Worm (Caenorhabditis elegans) whole organism, late embryonic: Measurements from ENCODE around the gene T02H6.7.
A peak's percentile ranks its signal among the peaks of the same experiment; 100 is the strongest.
"Not testable (repeated sequence)": the region's sequence is repeated elsewhere in the genome, so short reads cannot be mapped to it uniquely, and the experiment has no call there.

Source experiments
- Y22D7AL.16 ChIP-seq: sonication (generic microtip); optimal IDR thresholded peaks from 2 replicates; lab custom pipeline; 2016; ENCODE audit warnings: missing genetic modification characterization, missing compliant biosample characterization
- ahr-1 ChIP-seq: sonication (generic microtip); optimal IDR thresholded peaks from 2 replicates; lab custom pipeline; 2016; ENCODE audit warnings: missing genetic modification characterization, missing compliant biosample characterization
- ama-1 ChIP-seq: fragments of 150-350 bp; optimal IDR thresholded peaks from 2 replicates; lab custom pipeline; 2014
- ceh-18 ChIP-seq: sonication (generic microtip); optimal IDR thresholded peaks from 2 replicates; lab custom pipeline; 2016; ENCODE audit warnings: missing genetic modification characterization, missing compliant biosample characterization
- ceh-19 ChIP-seq: fragments of 200-800 bp; sonication (Bioruptor generic); optimal IDR thresholded peaks from 2 replicates; lab custom pipeline; 2018; ENCODE audit warnings: mild to moderate bottlenecking, missing genetic modification characterization, missing compliant biosample characterization
- ceh-22 ChIP-seq: sonication (generic microtip); optimal IDR thresholded peaks from 2 replicates; lab custom pipeline; 2017; ENCODE audit warnings: missing biosample characterization, missing genetic modification characterization
- ceh-31 ChIP-seq: sonication (generic microtip); optimal IDR thresholded peaks from 2 replicates; lab custom pipeline; 2016; ENCODE audit warnings: missing genetic modification characterization, missing compliant biosample characterization
- ceh-34 ChIP-seq: sonication (generic microtip); optimal IDR thresholded peaks from 2 replicates; lab custom pipeline; 2016; ENCODE audit warnings: mild to moderate bottlenecking, missing genetic modification characterization, missing compliant biosample characterization
- ceh-6 ChIP-seq: fragments of 200-800 bp; sonication (Bioruptor generic); optimal IDR thresholded peaks from 2 replicates; lab custom pipeline; 2018; ENCODE audit warnings: mild to moderate bottlenecking, missing genetic modification characterization, missing compliant biosample characterization
- che-1 ChIP-seq: sonication (generic microtip); optimal IDR thresholded peaks from 2 replicates; lab custom pipeline; 2016; ENCODE audit warnings: mild to moderate bottlenecking, missing genetic modification characterization, missing compliant biosample characterization
- dmd-4 ChIP-seq: sonication (generic microtip); optimal IDR thresholded peaks from 2 replicates; lab custom pipeline; 2016; ENCODE audit warnings: borderline replicate concordance, missing genetic modification characterization, missing compliant biosample characterization
- dve-1 ChIP-seq: sonication (generic microtip); optimal IDR thresholded peaks from 2 replicates; lab custom pipeline; 2017; ENCODE audit warnings: antibody characterized with exemption, mild to moderate bottlenecking, missing genetic modification characterization, missing compliant biosample characterization
- elt-2 ChIP-seq: sonication (generic microtip); optimal IDR thresholded peaks from 2 replicates; lab custom pipeline; 2016; ENCODE audit warnings: missing genetic modification reagents, missing genetic modification characterization, missing compliant biosample characterization
- ets-4 ChIP-seq: sonication (generic microtip); optimal IDR thresholded peaks from 2 replicates; lab custom pipeline; 2016; ENCODE audit warnings: missing genetic modification characterization, missing compliant biosample characterization
- eyg-1 ChIP-seq: sonication (generic microtip); optimal IDR thresholded peaks from 2 replicates; lab custom pipeline; 2016; ENCODE audit warnings: missing genotype, missing genetic modification characterization, missing compliant biosample characterization
- fax-1 ChIP-seq: sonication (generic microtip); optimal IDR thresholded peaks from 2 replicates; lab custom pipeline; 2016; ENCODE audit warnings: missing genotype, missing genetic modification characterization, missing compliant biosample characterization
- hlh-13 ChIP-seq: fragments of 200-800 bp; sonication (Bioruptor generic); optimal IDR thresholded peaks from 2 replicates; lab custom pipeline; 2018; ENCODE audit warnings: mild to moderate bottlenecking, missing genetic modification characterization, missing compliant biosample characterization
- hlh-30 ChIP-seq: sonication (generic microtip); optimal IDR thresholded peaks from 2 replicates; lab custom pipeline; 2017; ENCODE audit warnings: antibody characterized with exemption, missing genetic modification characterization, missing compliant biosample characterization; ENCODE audit not compliant: insufficient read depth
- hlh-8 ChIP-seq: sonication (generic microtip); optimal IDR thresholded peaks from 2 replicates; lab custom pipeline; 2016; ENCODE audit warnings: missing genotype, missing genetic modification characterization, missing compliant biosample characterization
- madf-2 ChIP-seq: sonication (generic microtip); optimal IDR thresholded peaks from 2 replicates; lab custom pipeline; 2017; ENCODE audit warnings: missing genetic modification characterization, missing compliant biosample characterization
- nfya-1 ChIP-seq: sonication (generic microtip); optimal IDR thresholded peaks from 2 replicates; lab custom pipeline; 2017; ENCODE audit warnings: missing genetic modification characterization, mild to moderate bottlenecking, missing compliant biosample characterization, antibody characterized with exemption, moderate library complexity
- nhr-11 ChIP-seq: fragments of 150-350 bp; optimal IDR thresholded peaks from 2 replicates; lab custom pipeline; 2014; ENCODE audit warnings: missing biosample characterization, missing genetic modification characterization
- nhr-232 ChIP-seq: sonication (generic microtip); optimal IDR thresholded peaks from 2 replicates; lab custom pipeline; 2016; ENCODE audit warnings: missing genetic modification characterization, missing compliant biosample characterization
- odd-2 ChIP-seq: sonication (generic microtip); optimal IDR thresholded peaks from 2 replicates; lab custom pipeline; 2017; ENCODE audit warnings: antibody characterized with exemption, mild to moderate bottlenecking, missing genetic modification characterization, missing compliant biosample characterization
- pag-3 ChIP-seq: sonication (generic microtip); optimal IDR thresholded peaks from 2 replicates; lab custom pipeline; 2016; ENCODE audit warnings: missing compliant biosample characterization, missing genetic modification characterization, borderline replicate concordance
- pat-9 ChIP-seq: fragments of 200-800 bp; sonication (Bioruptor generic); optimal IDR thresholded peaks from 2 replicates; lab custom pipeline; 2018; ENCODE audit warnings: mild to moderate bottlenecking, missing genetic modification characterization, moderate library complexity, missing compliant biosample characterization
- pha-2 ChIP-seq: sonication (generic microtip); optimal IDR thresholded peaks from 2 replicates; lab custom pipeline; 2017; ENCODE audit warnings: mild to moderate bottlenecking, missing genetic modification characterization, missing compliant biosample characterization
- pha-4 ChIP-seq: fragments of 150-350 bp; optimal IDR thresholded peaks from 2 replicates; lab custom pipeline; 2018; ENCODE audit warnings: missing biosample characterization, missing genetic modification reagents, missing genetic modification characterization
- pqm-1 ChIP-seq: sonication (generic microtip); optimal IDR thresholded peaks from 2 replicates; lab custom pipeline; 2016; ENCODE audit warnings: missing genetic modification characterization, missing compliant biosample characterization
- rnt-1 ChIP-seq: sonication (generic microtip); optimal IDR thresholded peaks from 2 replicates; lab custom pipeline; 2016; ENCODE audit warnings: missing genetic modification characterization, missing compliant biosample characterization
- sdc-2 ChIP-seq: sonication (generic microtip); optimal IDR thresholded peaks from 2 replicates; lab custom pipeline; 2016; ENCODE audit warnings: missing genotype, missing genetic modification characterization, missing compliant biosample characterization
- sox-2 ChIP-seq: fragments of 200-800 bp; sonication (Bioruptor generic); IDR thresholded peaks from 2 replicates; pipeline ENCODE4 v1.3.6; 2022; ENCODE audit warnings: missing genetic modification reagents, missing genetic modification characterization, missing compliant biosample characterization
- syd-9 ChIP-seq: sonication (generic microtip); optimal IDR thresholded peaks from 2 replicates; lab custom pipeline; 2016; ENCODE audit warnings: mild to moderate bottlenecking, missing genetic modification characterization, moderate library complexity, missing compliant biosample characterization
- tbx-7 ChIP-seq: sonication (generic microtip); optimal IDR thresholded peaks from 2 replicates; lab custom pipeline; 2016; ENCODE audit warnings: missing genotype, missing genetic modification characterization, missing compliant biosample characterization
- ttx-3 ChIP-seq: sonication (generic microtip); optimal IDR thresholded peaks from 2 replicates; lab custom pipeline; 2016; ENCODE audit warnings: missing genetic modification reagents, missing genetic modification characterization, missing compliant biosample characterization
- unc-3 ChIP-seq, 2 experiments: fragments of 200-800 bp in 1 of 2; sonication (Bioruptor generic) in 1 of 2; sonication (generic microtip) in 1 of 2; conservative IDR thresholded peaks in 1 of 2; optimal IDR thresholded peaks in 1 of 2; 2 replicates each; pipeline versions ENCODE4 v1.3.6 to Lab custom; 2016 to 2022; ENCODE audit warnings: missing compliant biosample characterization in 2 of 2, missing genetic modification characterization in 2 of 2, missing genetic modification reagents in 1 of 2
- unc-55 ChIP-seq: sonication (generic microtip); optimal IDR thresholded peaks from 2 replicates; lab custom pipeline; 2017; ENCODE audit warnings: missing biosample characterization, missing genetic modification reagents, missing genetic modification characterization
- zip-5 ChIP-seq: sonication (generic microtip); optimal IDR thresholded peaks from 2 replicates; lab custom pipeline; 2016; ENCODE audit warnings: missing genetic modification characterization, missing compliant biosample characterization

Gene T02H6.7

ce11 chrII:691550-691949 lies 9.1 kb downstream of the T02H6.7 start, which contains the start of gene T02H6.3:
TSS of gene T02H6.3 (plus strand) at chrII:691850.
- TF ChIP-seq eyg-1 (tag; lab: Kevin White, UChicago) (no peak), ttx-3 (tag; lab: Kevin White, UChicago) (no peak), Y22D7AL.16 (no peak), nhr-232 (no peak), hlh-13 (GFP tag; lab: Kevin White, UChicago) (no peak), unc-55 (GFP tag; lab: Kevin White, UChicago) (no peak), dve-1 (tag; lab: Kevin White, UChicago) (no peak), syd-9 (tag; lab: Kevin White, UChicago) (no peak), che-1 (tag; lab: Kevin White, UChicago) (no peak), sdc-2 (no peak), nhr-11 (tag; lab: Kevin White, UChicago) (no peak), pha-2 (tag; lab: Kevin White, UChicago) (no peak), elt-2 (tag; lab: Kevin White, UChicago) (no peak), ama-1 (lab: Kevin White, UChicago) (no peak), pha-4 (tag; lab: Kevin White, UChicago) (no peak)

ce11 chrII:695079-695478 lies 12.7 kb downstream of the T02H6.7 start:
- TF ChIP-seq unc-3 (GFP tag; conservative IDR thresholded peaks at IDR 0.05; lab: Robert Waterston, UW): 0 out of 2 replicates have a peak, but pooled peaks have one; percentile 8
- not testable (repeated sequence) for TF ChIP-seq unc-3 (tag; optimal IDR thresholded peaks at IDR 0.05; lab: Kevin White, UChicago)

- TF ChIP-seq Y22D7AL.16: no peak
- no peak for TF ChIP-seq ceh-31 (tag; lab: Kevin White, UChicago)
- no peak for TF ChIP-seq ahr-1
- TF ChIP-seq dve-1 (tag; lab: Kevin White, UChicago): no peak
- no peak for TF ChIP-seq hlh-8 (tag; lab: Kevin White, UChicago)
- TF ChIP-seq hlh-30 (tag; lab: Kevin White, UChicago): no peak
- TF ChIP-seq tbx-7: no peak
- TF ChIP-seq zip-5 (tag; lab: Kevin White, UChicago): no peak
- no peak for TF ChIP-seq pha-2 (tag; lab: Kevin White, UChicago)
- no peak for TF ChIP-seq pag-3 (tag; lab: Kevin White, UChicago)
These were observed 18.6 kb downstream of the T02H6.7 start, which contains the start of gene T02H6.11 for ce11 chrII:701025-701370. TSS of gene T02H6.11 (minus strand) at chrII:701125.

- TF ChIP-seq unc-3 (GFP tag; conservative IDR thresholded peaks at IDR 0.05; lab: Robert Waterston, UW): no peak
- no peak for TF ChIP-seq unc-3 (tag; optimal IDR thresholded peaks at IDR 0.05; lab: Kevin White, UChicago)
- TF ChIP-seq Y22D7AL.16: no peak
- no peak for TF ChIP-seq ttx-3 (tag; lab: Kevin White, UChicago)
These were observed 19.1 kb downstream of the T02H6.7 start, which contains the start of gene thoc-1 for ce11 chrII:701371-702139. TSS of gene thoc-1 (plus strand) at chrII:702107.

- TF ChIP-seq ceh-34 (tag; lab: Kevin White, UChicago) (no peak), ceh-18 (no peak), nfya-1 (tag; lab: Kevin White, UChicago) (no peak), sox-2 (GFP tag; lab: Robert Waterston, UW) (no peak), ets-4 (tag; lab: Kevin White, UChicago) (no peak), rnt-1 (tag; lab: Kevin White, UChicago) (no peak), pat-9 (tag; lab: Kevin White, UChicago) (no peak), pqm-1 (tag; lab: Kevin White, UChicago) (no peak), fax-1 (no peak), odd-2 (tag; lab: Kevin White, UChicago) (no peak), madf-2 (no peak), ama-1 (lab: Kevin White, UChicago) (no peak), ceh-31 (tag; lab: Kevin White, UChicago) (no peak), ceh-22 (no peak), hlh-8 (tag; lab: Kevin White, UChicago) (no peak), dmd-4 (tag; lab: Kevin White, UChicago) (no peak), elt-2 (tag; lab: Kevin White, UChicago) (no peak), ceh-19 (GFP tag; lab: Kevin White, UChicago) (no peak), ceh-6 (GFP tag; lab: Kevin White, UChicago) (no peak)
These were observed 26.7 kb downstream of the T02H6.7 start, which contains the start of gene T02H6.1 for ce11 chrII:709081-709480. TSS of gene T02H6.1 (plus strand) at chrII:709381.
